Fruit fly (Drosophila melanogaster): ENCODE results near the gene Vha68-3.

dm6 chr2L:12985043-12985442, 6.5 kb downstream of the Vha68-3 start:
- TF ChIP-seq CG11617 (GFP tag; optimal IDR thresholded peaks at IDR 0.05) (no peak), tj (GFP tag; optimal IDR thresholded peaks at IDR 0.05) (no peak), kay (GFP tag; ENCODE audit: borderline replicate concordance) (no peak), cnc (optimal IDR thresholded peaks at IDR 0.05) (no peak), Crg-1 (GFP tag; optimal IDR thresholded peaks at IDR 0.05) (no peak), Clk (GFP tag; optimal IDR thresholded peaks at IDR 0.05) (no peak)

All from whole organism, adult.